Worm (Caenorhabditis elegans) whole organism, L1 larva: ENCODE data around the gene kxd-1.

Experiments used
- aly-2 ChIP-seq: fragments of 150-350 bp; optimal IDR thresholded peaks from 2 replicates; lab custom pipeline; 2014; ENCODE audit warnings: missing biosample characterization, missing genetic modification characterization
- ama-1 ChIP-seq: fragments of 150-350 bp; optimal IDR thresholded peaks from 2 replicates; lab custom pipeline; 2014
- dpl-1 ChIP-seq, 3 experiments: fragments of 150-350 bp in 2 of 3; sonication (generic microtip) in 1 of 3; optimal IDR thresholded peaks; 2 replicates each; lab custom pipeline; 2014 to 2017; ENCODE audit warnings: missing biosample characterization in 3 of 3, missing genetic modification characterization in 3 of 3, missing genetic modification reagents in 3 of 3
- fkh-4 ChIP-seq: sonication (generic microtip); optimal IDR thresholded peaks from 2 replicates; lab custom pipeline; 2016; ENCODE audit warnings: missing compliant biosample characterization, missing genetic modification characterization, borderline replicate concordance
- mab-9 ChIP-seq: fragments of 200-800 bp; sonication (Bioruptor generic); IDR thresholded peaks from 2 replicates; pipeline ENCODE4 v1.3.6; 2022; ENCODE audit warnings: missing genetic modification reagents, missing genetic modification characterization, missing compliant biosample characterization
- nhr-71 ChIP-seq: sonication (generic microtip); optimal IDR thresholded peaks from 2 replicates; lab custom pipeline; 2016; ENCODE audit warnings: mild to moderate bottlenecking, missing genetic modification characterization, moderate library complexity, missing compliant biosample characterization
- nhr-76 ChIP-seq: sonication (generic microtip); optimal IDR thresholded peaks from 2 replicates; lab custom pipeline; 2017; ENCODE audit warnings: missing biosample characterization, missing genetic modification characterization
- pag-3 ChIP-seq: sonication (generic microtip); optimal IDR thresholded peaks from 2 replicates; lab custom pipeline; 2017; ENCODE audit warnings: missing genetic modification characterization, mild to moderate bottlenecking, missing compliant biosample characterization, antibody characterized with exemption, borderline replicate concordance; ENCODE audit not compliant: insufficient read depth
- pax-3 ChIP-seq: fragments of 200-800 bp; sonication (Bioruptor generic); optimal IDR thresholded peaks from 2 replicates; lab custom pipeline; 2018; ENCODE audit warnings: mild to moderate bottlenecking, missing genetic modification characterization, moderate library complexity, missing compliant biosample characterization
- unc-62 ChIP-seq: fragments of 150-350 bp; optimal IDR thresholded peaks from 2 replicates; lab custom pipeline; 2014; ENCODE audit warnings: missing biosample characterization, missing genetic modification reagents, missing genetic modification characterization
- unc-98 ChIP-seq: fragments of 200-800 bp; sonication (Bioruptor generic); IDR thresholded peaks from 2 replicates; pipeline ENCODE4 v1.3.6; 2022; ENCODE audit warnings: missing genetic modification characterization, missing compliant biosample characterization

DNA sequence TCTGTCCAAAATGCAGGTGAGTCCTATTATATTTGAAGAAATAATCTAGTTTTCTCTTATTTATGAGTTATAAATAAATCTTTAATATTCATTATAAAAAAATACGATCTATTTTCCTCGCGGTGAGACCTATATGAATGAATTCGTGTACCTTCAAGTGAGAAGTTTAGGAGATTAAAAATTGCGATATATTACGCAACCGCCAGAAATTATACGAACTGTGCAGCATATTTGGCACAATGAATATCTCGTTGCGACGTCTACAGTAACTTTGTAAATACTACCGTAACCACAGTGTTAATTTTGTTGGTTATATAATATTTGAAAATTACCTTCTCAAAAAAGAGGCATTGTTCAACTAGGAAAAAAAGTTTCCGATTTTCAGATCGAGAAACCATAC is 3.1 kb downstream of the kxd-1 start:
- TF ChIP-seq pag-3 (no peak), nhr-76 (tag; lab: Kevin White, UChicago) (no peak), dpl-1 (GFP tag; optimal IDR thresholded peaks at IDR 0.05; lab: Kevin White, UChicago) (no peak), ama-1 (lab: Kevin White, UChicago) (no peak), fkh-4 (no peak), mab-9 (GFP tag; lab: Robert Waterston, UW) (no peak), pax-3 (tag; lab: Kevin White, UChicago) (no peak), unc-62 (no peak), unc-98 (GFP tag; lab: Robert Waterston, UW) (no peak), nhr-71 (tag; lab: Kevin White, UChicago) (no peak), aly-2 (tag; lab: Kevin White, UChicago) (no peak)
